Worm (Caenorhabditis elegans) whole organism, early embryonic: ENCODE results near the gene dop-1.

Experiments used
- B0310.2 ChIP-seq: sonication (generic microtip); optimal IDR thresholded peaks from 2 replicates; lab custom pipeline; 2016; ENCODE audit warnings: mild to moderate bottlenecking, missing genetic modification characterization, missing compliant biosample characterization
- ama-1 ChIP-seq: fragments of 150-350 bp; optimal IDR thresholded peaks from 2 replicates; lab custom pipeline; 2014
- ceh-13 ChIP-seq: fragments of 200-800 bp; sonication (Bioruptor generic); optimal IDR thresholded peaks from 2 replicates; lab custom pipeline; 2018; ENCODE audit warnings: mild to moderate bottlenecking, missing genetic modification characterization, missing compliant biosample characterization
- ets-7 ChIP-seq: sonication (generic microtip); optimal IDR thresholded peaks from 2 replicates; lab custom pipeline; 2016; ENCODE audit warnings: missing genotype, missing genetic modification characterization, missing compliant biosample characterization
- flt-1 ChIP-seq: fragments of 200-800 bp; sonication (Bioruptor generic); IDR thresholded peaks from 2 replicates; pipeline ENCODE4 v1.3.6; 2022; ENCODE audit warnings: missing genetic modification characterization, missing compliant biosample characterization
- hmg-4 ChIP-seq: fragments of 200-800 bp; sonication (Bioruptor generic); optimal IDR thresholded peaks from 2 replicates; lab custom pipeline; 2018; ENCODE audit warnings: mild to moderate bottlenecking, missing genetic modification characterization, missing compliant biosample characterization
- hnd-1 ChIP-seq: sonication (generic microtip); optimal IDR thresholded peaks from 2 replicates; lab custom pipeline; 2016; ENCODE audit warnings: missing genetic modification characterization, missing compliant biosample characterization
- pes-1 ChIP-seq: fragments of 200-800 bp; sonication (Bioruptor generic); IDR thresholded peaks from 2 replicates; pipeline ENCODE4 v1.3.6; 2022; ENCODE audit warnings: missing genetic modification reagents, missing genetic modification characterization, missing compliant biosample characterization
- scrt-1 ChIP-seq: fragments of 200-800 bp; sonication (Bioruptor generic); IDR thresholded peaks from 2 replicates; pipeline ENCODE4 v1.3.6; 2022; ENCODE audit warnings: missing genetic modification characterization, missing compliant biosample characterization
- tbx-11 ChIP-seq: fragments of 200-800 bp; sonication (Bioruptor generic); IDR thresholded peaks from 2 replicates; pipeline ENCODE4 v1.3.6; 2022; ENCODE audit warnings: missing genetic modification characterization, missing compliant biosample characterization
- tbx-37 ChIP-seq: fragments of 200-800 bp; sonication (Bioruptor generic); conservative IDR thresholded peaks from 2 replicates; pipeline ENCODE4 v1.3.6; 2022; ENCODE audit warnings: missing genetic modification reagents, missing genetic modification characterization, missing compliant biosample characterization
- tra-4 ChIP-seq: sonication (generic microtip); optimal IDR thresholded peaks from 2 replicates; lab custom pipeline; 2017; ENCODE audit warnings: missing genetic modification characterization, missing compliant biosample characterization

ce11 chrX:4451936-4452335 is 33.3 kb upstream of the dop-1 start:
- TF ChIP-seq ets-7 (tag; lab: Kevin White, UChicago) (no peak), ama-1 (lab: Kevin White, UChicago) (no peak), tbx-11 (GFP tag; lab: Robert Waterston, UW) (no peak), ceh-13 (GFP tag; lab: Kevin White, UChicago) (no peak), B0310.2 (tag; lab: Kevin White, UChicago) (no peak), hmg-4 (GFP tag; lab: Kevin White, UChicago) (no peak), pes-1 (GFP tag; lab: Robert Waterston, UW) (no peak), hnd-1 (tag; lab: Kevin White, UChicago) (no peak), tra-4 (tag; lab: Kevin White, UChicago) (no peak), flt-1 (GFP tag; lab: Robert Waterston, UW) (no peak), tbx-37 (no peak), scrt-1 (GFP tag; lab: Robert Waterston, UW) (no peak)
